Worm (Caenorhabditis elegans) whole organism, L4/young adult: Measurements from ENCODE around the gene pod-1.

Experiments
- W03F9.2 ChIP-seq: fragments of 150-350 bp; optimal IDR thresholded peaks from 2 replicates; lab custom pipeline; 2014; ENCODE audit warnings: missing biosample characterization, missing genetic modification characterization
- dao-5 ChIP-seq: sonication (generic microtip); optimal IDR thresholded peaks from 2 replicates; lab custom pipeline; 2016; ENCODE audit warnings: missing genotype, missing genetic modification characterization, moderate library complexity, missing compliant biosample characterization
- him-1 ChIP-seq: sonication (generic microtip); optimal IDR thresholded peaks from 2 replicates; lab custom pipeline; 2016; ENCODE audit warnings: missing genotype, missing genetic modification reagents, missing genetic modification characterization, missing compliant biosample characterization

pod-1 gene

ce11 chrIII:13543434-13543833, 19.5 kb upstream of the pod-1 start, which contains the start of gene acs-5:
Gene acs-5, minus strand, starts transcription at chrIII:13543534.
- TF ChIP-seq dao-5 (tag; lab: Kevin White, UChicago) (no peak), him-1 (no peak), W03F9.2 (no peak)

ce11 chrIII:13542458-13542857, 18.5 kb upstream of the pod-1 start:
- no peak for TF ChIP-seq him-1
- TF ChIP-seq W03F9.2, result no peak
- no peak for TF ChIP-seq dao-5 (tag; lab: Kevin White, UChicago)

- no peak for TF ChIP-seq him-1
Observed at ce11 chrIII:13540791-13541190, 16.9 kb upstream of the pod-1 start.

ce11 chrIII:13535735-13536390, 11.9 kb upstream of the pod-1 start:
- no peak for TF ChIP-seq W03F9.2
- no peak for TF ChIP-seq him-1
- no peak for TF ChIP-seq dao-5 (tag; lab: Kevin White, UChicago)

- TF ChIP-seq dao-5 (tag; lab: Kevin White, UChicago), result no peak
- no peak for TF ChIP-seq W03F9.2
- TF ChIP-seq him-1, result no peak
Observed at ce11 chrIII:13534704-13535103, 10.8 kb upstream of the pod-1 start.

ce11 chrIII:13530838-13531237, 6.9 kb upstream of the pod-1 start:
- TF ChIP-seq W03F9.2 (no peak), him-1 (no peak), dao-5 (tag; lab: Kevin White, UChicago) (no peak)

ce11 chrIII:13530017-13530416, 6.1 kb upstream of the pod-1 start:
- no peak for TF ChIP-seq him-1
- TF ChIP-seq W03F9.2, result no peak
- no peak for TF ChIP-seq dao-5 (tag; lab: Kevin White, UChicago)

- no peak for TF ChIP-seq him-1
- TF ChIP-seq dao-5 (tag; lab: Kevin White, UChicago), result no peak
- TF ChIP-seq W03F9.2, result no peak
Observed at ce11 chrIII:13528513-13529249, 4.8 kb upstream of the pod-1 start.

- no peak for TF ChIP-seq W03F9.2
- no peak for TF ChIP-seq him-1
- TF ChIP-seq dao-5 (tag; lab: Kevin White, UChicago), result no peak
Observed at ce11 chrIII:13527424-13528097, 3.6 kb upstream of the pod-1 start, which contains the start of gene lron-13. Gene lron-13, plus strand, starts transcription at chrIII:13527438.

ce11 chrIII:13526702-13527101, 2.8 kb upstream of the pod-1 start:
- TF ChIP-seq W03F9.2 (no peak), him-1 (no peak), dao-5 (tag; lab: Kevin White, UChicago) (no peak)

ce11 chrIII:13526191-13526590, 2.3 kb upstream of the pod-1 start:
- TF ChIP-seq dao-5 (tag; lab: Kevin White, UChicago) (no peak), him-1 (no peak), W03F9.2 (no peak)

- no peak for TF ChIP-seq dao-5 (tag; lab: Kevin White, UChicago)
- TF ChIP-seq him-1, result no peak
- TF ChIP-seq W03F9.2, result no peak
Observed at ce11 chrIII:13525118-13525839, 1.4 kb upstream of the pod-1 start.

- TF ChIP-seq him-1, result no peak
- no peak for TF ChIP-seq dao-5 (tag; lab: Kevin White, UChicago)
- no peak for TF ChIP-seq W03F9.2
Observed at ce11 chrIII:13518437-13518836, 5.5 kb downstream of the pod-1 start.

- TF ChIP-seq him-1, result no peak
- TF ChIP-seq dao-5 (tag; lab: Kevin White, UChicago), result no peak
- no peak for TF ChIP-seq W03F9.2
Observed at ce11 chrIII:13514470-13514869, 9.5 kb downstream of the pod-1 start, which contains the start of gene mlh-1. Gene mlh-1, minus strand, starts transcription at chrIII:13514570.
